Worm (Caenorhabditis elegans) whole organism, L2 larva: Measurements from ENCODE around the gene sams-1.

Experiments used
- lin-11 ChIP-seq: fragments of 150-350 bp; sonication (generic microtip); optimal IDR thresholded peaks from 2 replicates; lab custom pipeline; 2014; ENCODE audit warnings: missing biosample characterization, missing genetic modification characterization, inconsistent platforms, mixed read lengths
- mab-5 ChIP-seq: fragments of 150-350 bp; optimal IDR thresholded peaks from 2 replicates; lab custom pipeline; 2014; ENCODE audit warnings: missing biosample characterization, missing genetic modification characterization
- mdl-1 ChIP-seq, 2 experiments: fragments of 150-350 bp in 1 of 2; sonication (generic microtip) in 1 of 2; optimal IDR thresholded peaks; 2 replicates each; lab custom pipeline; 2017; ENCODE audit warnings: missing biosample characterization in 2 of 2, missing genetic modification characterization in 2 of 2
- nhr-11 ChIP-seq: fragments of 150-350 bp; optimal IDR thresholded peaks from 2 replicates; lab custom pipeline; 2014; ENCODE audit warnings: missing biosample characterization, missing genetic modification characterization
- skn-1 ChIP-seq: sonication (generic microtip); optimal IDR thresholded peaks from 2 replicates; lab custom pipeline; 2017; ENCODE audit warnings: missing biosample characterization, missing genetic modification characterization
- snpc-4 ChIP-seq: fragments of 150-350 bp; optimal IDR thresholded peaks from 2 replicates; lab custom pipeline; 2014; ENCODE audit warnings: missing biosample characterization, missing genetic modification characterization
- ztf-1 ChIP-seq: fragments of 200-800 bp; sonication (Bioruptor generic); conservative IDR thresholded peaks from 2 replicates; pipeline ENCODE4 v1.3.6; 2022; ENCODE audit warnings: missing genetic modification characterization, missing compliant biosample characterization
- ztf-4 ChIP-seq: fragments of 150-350 bp; optimal IDR thresholded peaks from 2 replicates; lab custom pipeline; 2014; ENCODE audit warnings: missing biosample characterization, missing genetic modification characterization

DNA sequence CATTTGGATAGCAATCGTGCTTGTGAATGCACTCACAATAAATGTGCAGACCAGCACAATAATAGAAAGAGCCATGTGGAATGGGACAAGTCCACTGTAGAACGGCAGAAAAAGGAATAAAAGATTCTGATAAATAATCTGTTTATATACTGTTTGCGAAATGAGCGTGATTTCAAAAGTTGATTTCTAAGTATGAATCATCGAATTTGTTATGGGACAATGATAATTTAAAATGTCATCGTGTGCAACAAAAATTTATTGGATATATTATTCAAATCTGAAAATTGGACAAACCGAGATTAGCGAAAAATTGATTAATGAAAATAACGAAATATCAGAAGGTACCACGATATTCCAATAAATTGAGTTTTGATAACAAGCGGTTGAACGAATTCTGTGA, 26.9 kb upstream of the sams-1 start, which contains the start of gene F55G7.5:
- no peak for TF ChIP-seq mdl-1 (tag; optimal IDR thresholded peaks at IDR 0.05; lab: Kevin White, UChicago)
- no peak for TF ChIP-seq ztf-1 (GFP tag; lab: Robert Waterston, UW)
- TF ChIP-seq lin-11 (tag; lab: Kevin White, UChicago), result no peak
- no peak for TF ChIP-seq nhr-11 (tag; lab: Kevin White, UChicago)
- no peak for TF ChIP-seq ztf-4 (tag; lab: Kevin White, UChicago)
- no peak for TF ChIP-seq snpc-4 (tag; lab: Kevin White, UChicago)
- TF ChIP-seq mab-5 (tag; lab: Kevin White, UChicago), result no peak
- no peak for TF ChIP-seq skn-1
